Worm (Caenorhabditis elegans) whole organism, L1 larva: ENCODE measurements around the gene memb-2.

Source experiments
- C16A3.4 ChIP-seq: fragments of 150-350 bp; optimal IDR thresholded peaks from 2 replicates; lab custom pipeline; 2014; ENCODE audit warnings: missing biosample characterization, missing genetic modification characterization
- C34B4.2 ChIP-seq: sonication (generic microtip); optimal IDR thresholded peaks from 2 replicates; lab custom pipeline; 2017; ENCODE audit warnings: mild to moderate bottlenecking, missing genetic modification characterization, missing compliant biosample characterization
- F16B12.6 ChIP-seq: fragments of 150-350 bp; optimal IDR thresholded peaks from 2 replicates; lab custom pipeline; 2014; ENCODE audit warnings: missing biosample characterization, missing genetic modification characterization
- alr-1 ChIP-seq: fragments of 200-800 bp; sonication (Bioruptor generic); optimal IDR thresholded peaks from 2 replicates; lab custom pipeline; 2018; ENCODE audit warnings: borderline replicate concordance, mild to moderate bottlenecking, missing genetic modification characterization, missing compliant biosample characterization
- ama-1 ChIP-seq: fragments of 150-350 bp; optimal IDR thresholded peaks from 2 replicates; lab custom pipeline; 2014
- blmp-1 ChIP-seq: fragments of 150-350 bp; optimal IDR thresholded peaks from 2 replicates; lab custom pipeline; 2014; ENCODE audit warnings: missing biosample characterization, missing genetic modification characterization
- ceh-8 ChIP-seq: fragments of 200-800 bp; sonication (Bioruptor generic); optimal IDR thresholded peaks from 2 replicates; lab custom pipeline; 2018; ENCODE audit warnings: mild to moderate bottlenecking, missing genetic modification characterization, moderate library complexity, missing compliant biosample characterization
- ceh-82 ChIP-seq, 3 experiments: fragments of 150-350 bp in 1 of 3; sonication (generic microtip) in 2 of 3; optimal IDR thresholded peaks; 2 replicates each; lab custom pipeline; 2014 to 2017; ENCODE audit warnings: missing biosample characterization in 3 of 3, missing genetic modification characterization in 3 of 3
- ceh-88 ChIP-seq: fragments of 200-800 bp; sonication (Bioruptor generic); IDR thresholded peaks from 2 replicates; pipeline ENCODE4 v1.3.6; 2022; ENCODE audit warnings: missing genetic modification characterization, missing compliant biosample characterization
- ces-1 ChIP-seq: fragments of 150-350 bp; optimal IDR thresholded peaks from 2 replicates; lab custom pipeline; 2014; ENCODE audit warnings: missing biosample characterization, missing genetic modification reagents, missing genetic modification characterization
- efl-1 ChIP-seq, 4 experiments: fragments of 150-350 bp; optimal IDR thresholded peaks in 3 of 4; peaks in 1 of 4; 1 replicate in 1 of 4; 2 replicates in 3 of 4; lab custom pipeline; 2014; ENCODE audit warnings: missing biosample characterization in 2 of 4, missing genetic modification characterization in 2 of 4, missing genetic modification reagents in 2 of 4
- efl-3 ChIP-seq: fragments of 200-800 bp; sonication (Bioruptor generic); optimal IDR thresholded peaks from 2 replicates; lab custom pipeline; 2018; ENCODE audit warnings: mild to moderate bottlenecking, missing genetic modification characterization, missing compliant biosample characterization
- egl-13 ChIP-seq: sonication (generic microtip); optimal IDR thresholded peaks from 2 replicates; lab custom pipeline; 2016; ENCODE audit warnings: missing genotype, missing genetic modification reagents, missing genetic modification characterization, missing compliant biosample characterization
- fkh-10 ChIP-seq: sonication (generic microtip); optimal IDR thresholded peaks from 2 replicates; lab custom pipeline; 2017; ENCODE audit warnings: missing biosample characterization, missing genetic modification reagents, missing genetic modification characterization
- fkh-8 ChIP-seq: sonication (generic microtip); optimal IDR thresholded peaks from 2 replicates; lab custom pipeline; 2016; ENCODE audit warnings: mild to moderate bottlenecking, missing genetic modification characterization, missing compliant biosample characterization
- hlh-4 ChIP-seq: sonication (generic microtip); optimal IDR thresholded peaks from 2 replicates; lab custom pipeline; 2016; ENCODE audit warnings: mild to moderate bottlenecking, missing genetic modification characterization, missing compliant biosample characterization
- isw-1 ChIP-seq: fragments of 200-800 bp; sonication (Bioruptor generic); IDR thresholded peaks from 2 replicates; pipeline ENCODE4 v1.3.6; 2022; ENCODE audit warnings: missing genetic modification characterization, missing compliant biosample characterization
- jun-1 ChIP-seq: fragments of 150-350 bp; optimal IDR thresholded peaks from 2 replicates; lab custom pipeline; 2014; ENCODE audit warnings: missing biosample characterization, missing genetic modification reagents, missing genetic modification characterization
- lin-14 ChIP-seq: fragments of 200-800 bp; sonication (Bioruptor generic); optimal IDR thresholded peaks from 2 replicates; lab custom pipeline; 2018; ENCODE audit warnings: mild to moderate bottlenecking, missing genetic modification characterization, moderate library complexity, missing compliant biosample characterization
- lin-35 ChIP-seq, 2 experiments: fragments of 150-350 bp; optimal IDR thresholded peaks; 2 replicates each; lab custom pipeline; 2014; ENCODE audit warnings: missing biosample characterization in 2 of 2, missing genetic modification characterization in 2 of 2, missing genetic modification reagents in 2 of 2
- lin-39 ChIP-seq: fragments of 150-350 bp; optimal IDR thresholded peaks from 2 replicates; lab custom pipeline; 2014; ENCODE audit warnings: missing biosample characterization, missing genetic modification reagents, missing genetic modification characterization
- lir-3 ChIP-seq: sonication (generic microtip); optimal IDR thresholded peaks from 2 replicates; lab custom pipeline; 2016; ENCODE audit warnings: mild to moderate bottlenecking, missing genetic modification characterization, moderate library complexity, missing compliant biosample characterization; ENCODE audit not compliant: poor library complexity
- lsy-2 ChIP-seq, 2 experiments: fragments of 150-350 bp; optimal IDR thresholded peaks; 2 replicates each; lab custom pipeline; 2014; ENCODE audit warnings: missing biosample characterization in 2 of 2, missing genetic modification characterization in 2 of 2
- mab-9 ChIP-seq: fragments of 200-800 bp; sonication (Bioruptor generic); IDR thresholded peaks from 2 replicates; pipeline ENCODE4 v1.3.6; 2022; ENCODE audit warnings: missing genetic modification reagents, missing genetic modification characterization, missing compliant biosample characterization
- mdl-1 ChIP-seq, 2 experiments: fragments of 150-350 bp; optimal IDR thresholded peaks; 2 replicates each; lab custom pipeline; 2014 to 2017; ENCODE audit warnings: missing biosample characterization in 2 of 2, missing genetic modification characterization in 2 of 2, inconsistent platforms in 1 of 2
- mef-2 ChIP-seq: fragments of 150-350 bp; optimal IDR thresholded peaks from 2 replicates; lab custom pipeline; 2014; ENCODE audit warnings: missing biosample characterization, missing genetic modification characterization
- mep-1 ChIP-seq: fragments of 150-350 bp; optimal IDR thresholded peaks from 2 replicates; lab custom pipeline; 2014; ENCODE audit warnings: missing biosample characterization, missing genetic modification characterization
- nhr-12 ChIP-seq: sonication (generic microtip); optimal IDR thresholded peaks from 2 replicates; lab custom pipeline; 2017; ENCODE audit warnings: missing biosample characterization, missing genetic modification characterization
- nhr-20 ChIP-seq: sonication (generic microtip); optimal IDR thresholded peaks from 2 replicates; lab custom pipeline; 2016; ENCODE audit warnings: mild to moderate bottlenecking, missing genetic modification characterization, missing compliant biosample characterization
- nhr-237 ChIP-seq: fragments of 150-350 bp; optimal IDR thresholded peaks from 2 replicates; lab custom pipeline; 2014; ENCODE audit warnings: missing biosample characterization, missing genetic modification characterization
- nhr-28 ChIP-seq: fragments of 150-350 bp; optimal IDR thresholded peaks from 2 replicates; lab custom pipeline; 2014; ENCODE audit warnings: missing biosample characterization, missing genetic modification characterization
- nhr-47 ChIP-seq: sonication (generic microtip); optimal IDR thresholded peaks from 2 replicates; lab custom pipeline; 2016; ENCODE audit warnings: mild to moderate bottlenecking, missing genetic modification characterization, moderate library complexity, missing compliant biosample characterization
- nhr-71 ChIP-seq: sonication (generic microtip); optimal IDR thresholded peaks from 2 replicates; lab custom pipeline; 2016; ENCODE audit warnings: mild to moderate bottlenecking, missing genetic modification characterization, moderate library complexity, missing compliant biosample characterization
- nhr-85 ChIP-seq: sonication (generic microtip); peaks from one replicate; lab custom pipeline; 2016; ENCODE audit warnings: missing genetic modification characterization, inconsistent platforms, missing compliant biosample characterization
- rnt-1 ChIP-seq: sonication (generic microtip); optimal IDR thresholded peaks from 2 replicates; lab custom pipeline; 2016; ENCODE audit warnings: mild to moderate bottlenecking, missing genetic modification characterization, moderate library complexity, missing compliant biosample characterization
- skn-1 ChIP-seq: fragments of 150-350 bp; optimal IDR thresholded peaks from 2 replicates; lab custom pipeline; 2014; ENCODE audit warnings: missing biosample characterization, missing genetic modification characterization
- snpc-4 ChIP-seq: fragments of 150-350 bp; optimal IDR thresholded peaks from 2 replicates; lab custom pipeline; 2014; ENCODE audit warnings: missing biosample characterization, missing genetic modification characterization
- snu-23 ChIP-seq: sonication (generic microtip); optimal IDR thresholded peaks from 2 replicates; lab custom pipeline; 2016; ENCODE audit warnings: missing genetic modification characterization, missing compliant biosample characterization
- sox-4 ChIP-seq: sonication (generic microtip); optimal IDR thresholded peaks from 2 replicates; lab custom pipeline; 2016; ENCODE audit warnings: missing genetic modification characterization, missing compliant biosample characterization
- sup-37 ChIP-seq: fragments of 200-800 bp; sonication (Bioruptor generic); optimal IDR thresholded peaks from 2 replicates; lab custom pipeline; 2018; ENCODE audit warnings: mild to moderate bottlenecking, missing genetic modification characterization, missing compliant biosample characterization
- tbx-2 ChIP-seq: sonication (generic microtip); optimal IDR thresholded peaks from 2 replicates; lab custom pipeline; 2016; ENCODE audit warnings: missing genetic modification characterization, missing compliant biosample characterization
- tlp-1 ChIP-seq: fragments of 150-350 bp; optimal IDR thresholded peaks from 2 replicates; lab custom pipeline; 2014; ENCODE audit warnings: missing biosample characterization, missing genetic modification characterization
- unc-130 ChIP-seq: fragments of 150-350 bp; optimal IDR thresholded peaks from 2 replicates; lab custom pipeline; 2017; ENCODE audit warnings: missing biosample characterization, missing genetic modification characterization, inconsistent platforms
- unc-30 ChIP-seq: sonication (generic microtip); optimal IDR thresholded peaks from 2 replicates; lab custom pipeline; 2017; ENCODE audit warnings: missing biosample characterization, missing genetic modification characterization
- unc-62 ChIP-seq: fragments of 150-350 bp; optimal IDR thresholded peaks from 2 replicates; lab custom pipeline; 2014; ENCODE audit warnings: missing biosample characterization, missing genetic modification reagents, missing genetic modification characterization
- vab-15 ChIP-seq: sonication (generic microtip); optimal IDR thresholded peaks from 2 replicates; lab custom pipeline; 2017; ENCODE audit warnings: missing genotype, mild to moderate bottlenecking, missing genetic modification characterization, missing compliant biosample characterization
- xbp-1 ChIP-seq: sonication (generic microtip); optimal IDR thresholded peaks from 2 replicates; lab custom pipeline; 2016; ENCODE audit warnings: missing genetic modification characterization, missing compliant biosample characterization
- zag-1 ChIP-seq: fragments of 150-350 bp; optimal IDR thresholded peaks from 2 replicates; lab custom pipeline; 2014; ENCODE audit warnings: missing biosample characterization, missing genetic modification characterization
- ztf-4 ChIP-seq: fragments of 150-350 bp; optimal IDR thresholded peaks from 2 replicates; lab custom pipeline; 2014; ENCODE audit warnings: missing biosample characterization, missing genetic modification characterization

Gene memb-2

ce11 chrV:5582308-5582707 lies 37.6 kb downstream of the memb-2 start:
- TF ChIP-seq fkh-10 (GFP tag; lab: Kevin White, UChicago) = peak; percentile 3
- peak in 1 of 3 experiments; percentile 20 for TF ChIP-seq ceh-82 (tag; optimal IDR thresholded peaks at IDR 0.05; lab: Kevin White, UChicago)
- TF ChIP-seq mep-1 = no peak
- peak; percentile 63 for TF ChIP-seq lin-14 (GFP tag; lab: Kevin White, UChicago)
- TF ChIP-seq efl-1 (optimal IDR thresholded peaks at IDR 0.05; lab: Kevin White, UChicago) = no peak
- peak in 1 of 2 experiments; percentile 88 for TF ChIP-seq efl-1 (GFP tag; optimal IDR thresholded peaks at IDR 0.05 in 1 of 2; lab: Kevin White, UChicago)
- TF ChIP-seq ces-1 (GFP tag; lab: Kevin White, UChicago) = peak; percentile 5
- TF ChIP-seq nhr-237 (tag; lab: Kevin White, UChicago) = no peak
- no peak for TF ChIP-seq lin-39 (tag; lab: Kevin White, UChicago)

ce11 chrV:5581312-5581711 lies 38.6 kb downstream of the memb-2 start, which contains the start of gene klc-2:
Gene klc-2 (minus strand): TSS chrV:5581412.
- TF ChIP-seq C34B4.2 (no peak), ceh-88 (no peak), fkh-8 (no peak), lir-3 (tag; lab: Kevin White, UChicago) (no peak), nhr-12 (tag; lab: Kevin White, UChicago) (no peak), mab-9 (GFP tag; lab: Robert Waterston, UW) (no peak), hlh-4 (tag; lab: Kevin White, UChicago) (no peak), unc-30 (tag; lab: Kevin White, UChicago) (no peak), sox-4 (tag; lab: Kevin White, UChicago) (no peak), efl-3 (GFP tag; lab: Kevin White, UChicago) (no peak), nhr-85 (tag; lab: Kevin White, UChicago) (no peak), C16A3.4 (no peak)

- TF ChIP-seq lsy-2 (tag; optimal IDR thresholded peaks at IDR 0.05; lab: Kevin White, UChicago) = peak; percentile 67 to 90
- peak; percentile 34 for TF ChIP-seq xbp-1 (tag; lab: Kevin White, UChicago)
- no peak for TF ChIP-seq mef-2 (tag; lab: Kevin White, UChicago)
- TF ChIP-seq lin-14 (GFP tag; lab: Kevin White, UChicago) = peak; percentile 90
- peak; percentile 32 for TF ChIP-seq nhr-20 (tag; lab: Kevin White, UChicago)
- TF ChIP-seq egl-13 (tag; lab: Kevin White, UChicago) = no peak
- no peak for TF ChIP-seq nhr-28 (tag; lab: Kevin White, UChicago)
- peak; percentile 56 to 62 for TF ChIP-seq lin-35 (GFP tag; optimal IDR thresholded peaks at IDR 0.05; lab: Kevin White, UChicago)
- no peak for TF ChIP-seq tlp-1 (tag; lab: Kevin White, UChicago)
- TF ChIP-seq F16B12.6 (tag; lab: Kevin White, UChicago) = peak; percentile 59
- peak; percentile 52 for TF ChIP-seq tbx-2 (tag; lab: Kevin White, UChicago)
- peak; percentile 50 for TF ChIP-seq skn-1 (tag; lab: Kevin White, UChicago)
- TF ChIP-seq ama-1 (lab: Kevin White, UChicago) = peak; percentile 10
- TF ChIP-seq nhr-237 (tag; lab: Kevin White, UChicago) = peak; percentile 12
- TF ChIP-seq efl-1 (optimal IDR thresholded peaks at IDR 0.05; lab: Kevin White, UChicago) = peak; percentile 60 to 74
- TF ChIP-seq efl-1 (GFP tag; optimal IDR thresholded peaks at IDR 0.05 in 1 of 2; lab: Kevin White, UChicago) = peak; percentile 48 to 92
- TF ChIP-seq mdl-1 (tag; optimal IDR thresholded peaks at IDR 0.05; lab: Kevin White, UChicago) = peak in 1 of 2 experiments; percentile 34
- TF ChIP-seq rnt-1 = peak; percentile 48
- TF ChIP-seq sup-37 = no peak
- TF ChIP-seq snu-23 (GFP tag; lab: Kevin White, UChicago) = peak; percentile 71
- TF ChIP-seq nhr-71 (tag; lab: Kevin White, UChicago) = peak; percentile 76
- peak; percentile 36 to 78 (median 67) for TF ChIP-seq ceh-82 (tag; optimal IDR thresholded peaks at IDR 0.05; lab: Kevin White, UChicago)
- TF ChIP-seq nhr-47 (tag; lab: Kevin White, UChicago) = peak; percentile 46
- TF ChIP-seq lir-3 (tag; lab: Kevin White, UChicago) = no peak
- TF ChIP-seq ztf-4 = peak; percentile 45
- peak; percentile 17 for TF ChIP-seq jun-1 (tag; lab: Kevin White, UChicago)
- TF ChIP-seq ceh-8 (GFP tag; lab: Kevin White, UChicago) = no peak
- no peak for TF ChIP-seq unc-62 (GFP tag; lab: Kevin White, UChicago)
- peak; percentile 50 for TF ChIP-seq snpc-4 (tag; lab: Kevin White, UChicago)
- TF ChIP-seq unc-130 (tag; lab: Kevin White, UChicago) = no peak
- no peak for TF ChIP-seq alr-1 (tag; lab: Kevin White, UChicago)
- no peak for TF ChIP-seq vab-15 (tag; lab: Kevin White, UChicago)
- peak; percentile 33 for TF ChIP-seq isw-1 (GFP tag; lab: Robert Waterston, UW)
- peak; percentile 61 for TF ChIP-seq fkh-8
- TF ChIP-seq zag-1 (tag; lab: Kevin White, UChicago) = no peak
- TF ChIP-seq blmp-1 (tag; lab: Kevin White, UChicago) = peak; percentile 66
Measured at ce11 chrV:5580517-5580916, 39.4 kb downstream of the memb-2 start.
